Fruit fly (Drosophila melanogaster): Measurements from ENCODE around the gene Spt3.

DNA sequence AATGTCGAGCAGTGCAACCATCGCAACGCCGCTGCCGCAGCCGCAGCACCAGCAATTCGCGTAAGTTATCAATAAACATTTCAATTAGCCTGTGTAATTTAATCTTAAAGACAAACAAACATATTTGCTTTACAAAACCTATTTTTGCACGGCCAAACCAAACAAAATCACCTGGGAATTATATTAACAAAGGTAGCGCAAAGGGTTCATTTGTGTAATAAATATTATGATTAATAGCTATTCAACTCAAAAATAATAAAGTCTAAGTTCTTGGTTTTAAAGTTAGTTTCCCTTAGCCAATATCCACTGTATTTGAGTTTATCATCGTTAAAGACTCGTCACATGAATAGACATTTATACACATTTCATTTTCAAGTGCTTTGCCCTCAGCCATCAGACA is 47.7 kb upstream of the Spt3 start:
- TF ChIP-seq CG14711 (tag; optimal IDR thresholded peaks at IDR 0.05) (peak; percentile 17), Hr96 (GFP tag; optimal IDR thresholded peaks at IDR 0.05) (peak; percentile 25), tj (GFP tag; optimal IDR thresholded peaks at IDR 0.05) (no peak), CG5204 (GFP tag; optimal IDR thresholded peaks at IDR 0.05) (peak; percentile 3), cic (GFP tag; optimal IDR thresholded peaks at IDR 0.05) (peak; percentile 38)

Measured in whole organism, adult.